Fruit fly (Drosophila melanogaster): ENCODE measurements around the gene CG32152.

The CG32152 gene

dm6 chr3L:16181330-16181830, 37.5 kb upstream of the CG32152 start (continued):
- TF ChIP-seq Ada2b (GFP tag; IDR thresholded peaks at IDR 0.05) (no peak), mld (GFP tag; IDR thresholded peaks at IDR 0.05; ENCODE audit: partially characterized antibody) (no peak), nau (GFP tag; optimal IDR thresholded peaks at IDR 0.05) (no peak), CG43689 (GFP tag; IDR thresholded peaks at IDR 0.05) (no peak), CG8281 (tag; optimal IDR thresholded peaks at IDR 0.05) (no peak), psq (GFP tag; optimal IDR thresholded peaks at IDR 0.05) (no peak), CG2199 (GFP tag; IDR thresholded peaks at IDR 0.05) (no peak), shn (GFP tag; optimal IDR thresholded peaks at IDR 0.05) (no peak), CG2202 (tag; optimal IDR thresholded peaks at IDR 0.05) (no peak), exex (tag; optimal IDR thresholded peaks at IDR 0.05) (no peak), Doc3 (GFP tag; IDR thresholded peaks at IDR 0.05; ENCODE audit: partially characterized antibody) (no peak), CG14965 (GFP tag; optimal IDR thresholded peaks at IDR 0.05; ENCODE audit: borderline replicate concordance) (no peak), CG10979 (tag; optimal IDR thresholded peaks at IDR 0.05) (peak; percentile 64), Dll (GFP tag; IDR thresholded peaks at IDR 0.05; ENCODE audit: partially characterized antibody) (no peak), Vsx1 (GFP tag; optimal IDR thresholded peaks at IDR 0.05) (no peak), tup (GFP tag; optimal IDR thresholded peaks at IDR 0.05) (no peak), trh (GFP tag; optimal IDR thresholded peaks at IDR 0.05) (no peak), yki (optimal IDR thresholded peaks at IDR 0.05) (no peak), jing (GFP tag; optimal IDR thresholded peaks at IDR 0.05) (no peak), sna (GFP tag; IDR thresholded peaks at IDR 0.05; ENCODE audit: partially characterized antibody) (no peak), tin (GFP tag; optimal IDR thresholded peaks at IDR 0.05) (no peak), stc (GFP tag; IDR thresholded peaks at IDR 0.05) (no peak), CG16815 (GFP tag; optimal IDR thresholded peaks at IDR 0.05) (no peak), tio (GFP tag; optimal IDR thresholded peaks at IDR 0.05) (no peak), CG6854 (GFP tag; optimal IDR thresholded peaks at IDR 0.05) (no peak), nmo (GFP tag; optimal IDR thresholded peaks at IDR 0.05) (peak; percentile 75), CG9215 (GFP tag; IDR thresholded peaks at IDR 0.05) (no peak), esg (GFP tag; conservative IDR thresholded peaks at IDR 0.05) (0 out of 2 replicates have a peak, but pooled peaks have one; percentile 10), CG12299 (tag; optimal IDR thresholded peaks at IDR 0.05) (no peak), CG7963 (GFP tag; IDR thresholded peaks at IDR 0.05; ENCODE audit: partially characterized antibody) (0 out of 3 replicates have a peak, but pooled peaks have one; percentile 29), CG7357 (GFP tag; IDR thresholded peaks at IDR 0.05) (no peak), CG4424 (GFP tag; optimal IDR thresholded peaks at IDR 0.05) (peak; percentile 16), CG6791 (GFP tag; IDR thresholded peaks at IDR 0.05; ENCODE audit: partially characterized antibody) (no peak), gem (tag; optimal IDR thresholded peaks at IDR 0.05) (peak; percentile 19), grau (tag; optimal IDR thresholded peaks at IDR 0.05) (no peak), al (GFP tag; IDR thresholded peaks at IDR 0.05) (no peak), CG31224 (GFP tag; IDR thresholded peaks at IDR 0.05) (no peak), Bgb (GFP tag; IDR thresholded peaks at IDR 0.05; ENCODE audit: partially characterized antibody) (no peak), danr (GFP tag; IDR thresholded peaks at IDR 0.05) (no peak), CG8478 (optimal IDR thresholded peaks at IDR 0.05) (no peak), CG9932 (GFP tag; IDR thresholded peaks at IDR 0.05) (no peak), NK7.1 (GFP tag; optimal IDR thresholded peaks at IDR 0.05) (no peak), CG6813 (GFP tag; optimal IDR thresholded peaks at IDR 0.05) (no peak), CG11398 (GFP tag; optimal IDR thresholded peaks at IDR 0.05) (no peak), Hmr (GFP tag; optimal IDR thresholded peaks at IDR 0.05) (no peak), CG13775 (GFP tag; optimal IDR thresholded peaks at IDR 0.05) (no peak), ewg (GFP tag; optimal IDR thresholded peaks at IDR 0.05) (no peak), HLH3B (GFP tag; IDR thresholded peaks at IDR 0.05) (no peak), CG8388 (GFP tag; optimal IDR thresholded peaks at IDR 0.05) (no peak), GATAe (GFP tag; conservative IDR thresholded peaks at IDR 0.05) (no peak), nom (GFP tag; optimal IDR thresholded peaks at IDR 0.05) (peak; percentile 73)
